Worm (Caenorhabditis elegans): Measurements from ENCODE around the gene trxr-1.

DNA sequence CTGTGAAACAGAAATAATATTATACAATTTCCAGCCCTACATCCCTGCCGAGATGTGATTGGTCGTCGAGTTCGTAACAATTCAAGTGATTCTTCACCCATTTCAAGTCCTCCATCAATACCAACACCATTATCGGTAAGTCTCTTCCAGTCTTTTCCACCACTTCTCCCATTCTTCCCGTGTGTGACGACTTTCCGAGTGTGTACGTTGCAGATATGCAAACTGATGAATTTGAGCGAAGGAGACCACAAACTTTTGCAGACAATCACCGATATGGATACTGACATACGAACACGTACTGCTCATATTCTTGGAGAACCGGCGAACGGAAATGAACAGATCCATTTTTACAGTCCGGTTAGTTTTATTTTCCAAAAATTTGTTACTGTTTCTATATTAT lies 39.8 kb downstream of the trxr-1 start:
- TF ChIP-seq lin-39 (tag; optimal IDR thresholded peaks at IDR 0.05) (no peak), ama-1 (optimal IDR thresholded peaks at IDR 0.05) (peak; percentile 86), snpc-4 (tag; optimal IDR thresholded peaks at IDR 0.05) (no peak), ceh-82 (tag; optimal IDR thresholded peaks at IDR 0.05) (no peak), elt-1 (tag; optimal IDR thresholded peaks at IDR 0.05) (no peak), ztf-4 (tag; optimal IDR thresholded peaks at IDR 0.05) (no peak), unc-62 (GFP tag; optimal IDR thresholded peaks at IDR 0.05) (no peak), unc-39 (tag; optimal IDR thresholded peaks at IDR 0.05) (no peak), nhr-28 (tag; optimal IDR thresholded peaks at IDR 0.05) (no peak)

Data from whole organism, L3 larva.